Fruit fly (Drosophila melanogaster): Measurements from ENCODE around the gene CG33648.

The CG33648 gene

dm6 chr2L:14497459-14498258 is 26.5 kb upstream of the CG33648 start (continued):
- TF ChIP-seq CG16815 (GFP tag; optimal IDR thresholded peaks at IDR 0.05): no peak
- no peak for TF ChIP-seq schlank (tag; optimal IDR thresholded peaks at IDR 0.05)
- TF ChIP-seq da (GFP tag; optimal IDR thresholded peaks at IDR 0.05): peak; percentile 7
- TF ChIP-seq CG32767 (GFP tag; IDR thresholded peaks at IDR 0.05): no peak
- TF ChIP-seq CG12659 (GFP tag; optimal IDR thresholded peaks at IDR 0.05): no peak
- no peak for TF ChIP-seq CG10431 (GFP tag; optimal IDR thresholded peaks at IDR 0.05)
- peak; percentile 85 for TF ChIP-seq so (GFP tag; IDR thresholded peaks at IDR 0.05)
- peak; percentile 77 for TF ChIP-seq cad (GFP tag; optimal IDR thresholded peaks at IDR 0.05)
- TF ChIP-seq Kr (GFP tag; optimal IDR thresholded peaks at IDR 0.05): peak; percentile 42
- 0 out of 2 replicates have a peak, but pooled peaks have one; percentile 22 for TF ChIP-seq ap (GFP tag; IDR thresholded peaks at IDR 0.05)
- peak; percentile 78 for TF ChIP-seq dmrt11E (tag; optimal IDR thresholded peaks at IDR 0.05)
- peak; percentile 44 for TF ChIP-seq cg (GFP tag; optimal IDR thresholded peaks at IDR 0.05)
- peak in 1 of 2 experiments; percentile 17 for TF ChIP-seq eve (GFP tag; optimal IDR thresholded peaks at IDR 0.05)
- peak; percentile 42 for TF ChIP-seq CG12769 (tag; optimal IDR thresholded peaks at IDR 0.05)
- peak; percentile 78 for TF ChIP-seq sens (GFP tag)
- TF ChIP-seq crc (GFP tag; optimal IDR thresholded peaks at IDR 0.05): no peak
- TF ChIP-seq yki (optimal IDR thresholded peaks at IDR 0.05): no peak
- peak; percentile 30 for TF ChIP-seq pros (GFP tag; optimal IDR thresholded peaks at IDR 0.05)
- peak; percentile 70 for TF ChIP-seq zen (tag; optimal IDR thresholded peaks at IDR 0.05)
- TF ChIP-seq Lpt (GFP tag; optimal IDR thresholded peaks at IDR 0.05): no peak
- TF ChIP-seq CG9215 (GFP tag; IDR thresholded peaks at IDR 0.05): no peak
- TF ChIP-seq Opbp (GFP tag; IDR thresholded peaks at IDR 0.05; ENCODE audit: partially characterized antibody): no peak
- no peak for TF ChIP-seq D (optimal IDR thresholded peaks at IDR 0.05)
- peak; percentile 49 for TF ChIP-seq D (GFP tag; optimal IDR thresholded peaks at IDR 0.05)
- TF ChIP-seq CG12942 (GFP tag; optimal IDR thresholded peaks at IDR 0.05): no peak
- peak; percentile 33 for TF ChIP-seq kni (GFP tag; optimal IDR thresholded peaks at IDR 0.05)
- TF ChIP-seq CHES-1-like (GFP tag; optimal IDR thresholded peaks at IDR 0.05): no peak
- TF ChIP-seq HLH54F (GFP tag; optimal IDR thresholded peaks at IDR 0.05): no peak
- peak; percentile 50 for TF ChIP-seq sd (tag; optimal IDR thresholded peaks at IDR 0.05)
- TF ChIP-seq stwl (tag; optimal IDR thresholded peaks at IDR 0.05): no peak
- TF ChIP-seq caup (GFP tag; optimal IDR thresholded peaks at IDR 0.05; ENCODE audit: severe bottlenecking): no peak
- no peak for TF ChIP-seq her (GFP tag; optimal IDR thresholded peaks at IDR 0.05)
- peak; percentile 65 for TF ChIP-seq CG15269 (tag; optimal IDR thresholded peaks at IDR 0.05)
- no peak for TF ChIP-seq disco-r (GFP tag; optimal IDR thresholded peaks at IDR 0.05)
- TF ChIP-seq zfh1 (GFP tag; IDR thresholded peaks at IDR 0.05): no peak
- no peak for TF ChIP-seq CG1792 (GFP tag; optimal IDR thresholded peaks at IDR 0.05)
- TF ChIP-seq CG4328 (GFP tag; optimal IDR thresholded peaks at IDR 0.05): peak; percentile 88
- no peak for TF ChIP-seq croc (GFP tag; conservative IDR thresholded peaks at IDR 0.05)
- 0 out of 2 replicates have a peak, but pooled peaks have one; percentile 8 for TF ChIP-seq CG14441 (GFP tag; IDR thresholded peaks at IDR 0.05)
- no peak for TF ChIP-seq repo (GFP tag; optimal IDR thresholded peaks at IDR 0.05)
- peak; percentile 13 for TF ChIP-seq nau (GFP tag; optimal IDR thresholded peaks at IDR 0.05)
- TF ChIP-seq CG12219 (GFP tag; optimal IDR thresholded peaks at IDR 0.05): no peak
- peak; percentile 60 for TF ChIP-seq grau (tag; optimal IDR thresholded peaks at IDR 0.05)
- peak; percentile 90 for TF ChIP-seq sr (GFP tag; IDR thresholded peaks at IDR 0.05)
- TF ChIP-seq Stat92E (GFP tag; optimal IDR thresholded peaks at IDR 0.05): peak in 1 of 3 experiments; percentile 59
- no peak for TF ChIP-seq slbo (GFP tag; IDR thresholded peaks at IDR 0.05)
- TF ChIP-seq Trl (optimal IDR thresholded peaks at IDR 0.05): no peak
- no peak for TF ChIP-seq Trl (GFP tag; optimal IDR thresholded peaks at IDR 0.05)
- peak; percentile 45; the same call in 1 of the 2 replicates for TF ChIP-seq CG32772 (GFP tag; IDR thresholded peaks at IDR 0.05)
- no peak for TF ChIP-seq maf-S (GFP tag; optimal IDR thresholded peaks at IDR 0.05)

All from whole organism, embryonic.